Worm (Caenorhabditis elegans): Measurements from ENCODE around the gene ugt-3.

- no peak for TF ChIP-seq elt-3 (tag; optimal IDR thresholded peaks at IDR 0.05)
- no peak for TF ChIP-seq lin-39 (tag; optimal IDR thresholded peaks at IDR 0.05)
- TF ChIP-seq mml-1 (tag; optimal IDR thresholded peaks at IDR 0.05): no peak
- no peak for TF ChIP-seq fkh-10 (GFP tag; optimal IDR thresholded peaks at IDR 0.05)
- no peak for TF ChIP-seq ceh-16 (tag; optimal IDR thresholded peaks at IDR 0.05)
- no peak for TF ChIP-seq ztf-11 (tag; optimal IDR thresholded peaks at IDR 0.05)
- TF ChIP-seq elt-2 (tag; optimal IDR thresholded peaks at IDR 0.05): no peak
- no peak for TF ChIP-seq fkh-2 (tag; optimal IDR thresholded peaks at IDR 0.05)
- TF ChIP-seq nhr-25 (tag; optimal IDR thresholded peaks at IDR 0.05): no peak
- TF ChIP-seq mdl-1 (tag; optimal IDR thresholded peaks at IDR 0.05): no peak
These were observed 48.5 kb downstream of the ugt-3 start, which contains the start of gene C15C8.6 for ce11 chrV:12751495-12752050.
